Worm (Caenorhabditis elegans) whole organism, L4/young adult: ENCODE results near the gene Y45G12B.2.

ENCODE experiments used
- W03F9.2 ChIP-seq: fragments of 150-350 bp; optimal IDR thresholded peaks from 2 replicates; lab custom pipeline; 2014; ENCODE audit warnings: missing biosample characterization, missing genetic modification characterization
- dao-5 ChIP-seq: sonication (generic microtip); optimal IDR thresholded peaks from 2 replicates; lab custom pipeline; 2016; ENCODE audit warnings: missing genotype, missing genetic modification characterization, moderate library complexity, missing compliant biosample characterization
- him-1 ChIP-seq: sonication (generic microtip); optimal IDR thresholded peaks from 2 replicates; lab custom pipeline; 2016; ENCODE audit warnings: missing genotype, missing genetic modification reagents, missing genetic modification characterization, missing compliant biosample characterization

ce11 chrV:2725225-2725624, 30.7 kb downstream of the Y45G12B.2 start, which contains the start of gene srg-59:
- TF ChIP-seq dao-5 (tag; lab: Kevin White, UChicago) (no peak), W03F9.2 (tag; lab: Kevin White, UChicago) (no peak), him-1 (tag; lab: Kevin White, UChicago) (no peak)
